Fruit fly (Drosophila melanogaster) whole organism, embryonic: ENCODE measurements around the gene TwdlO.

ENCODE experiments used
- Ada2b ChIP-seq: fragments of 200-800 bp; sonication (Bioruptor generic); IDR thresholded peaks from 2 replicates; pipeline ENCODE4 v1.3.6; 2022; ENCODE audit warnings: missing biosample characterization, missing genetic modification characterization
- Awh ChIP-seq: fragments of 200-800 bp; sonication (Bioruptor generic); IDR thresholded peaks from 2 replicates; pipeline ENCODE4, ENCODE4 v1.3.6; 2022; ENCODE audit warnings: missing biosample characterization, missing genetic modification characterization
- CG10565 ChIP-seq: fragments of 200-800 bp; sonication (Bioruptor generic); optimal IDR thresholded peaks from 3 replicates; lab custom pipeline; 2016; ENCODE audit warnings: missing biosample characterization, mild to moderate bottlenecking, missing genetic modification characterization
- CG1233 ChIP-seq: fragments of 200-800 bp; sonication (Bioruptor generic); optimal IDR thresholded peaks from 4 replicates; lab custom pipeline; 2018; ENCODE audit warnings: missing biosample characterization, mild to moderate bottlenecking, missing genetic modification characterization
- CG12769 ChIP-seq: fragments of 200-800 bp; sonication (Bioruptor generic); optimal IDR thresholded peaks from 2 replicates; lab custom pipeline; 2019; ENCODE audit warnings: missing biosample characterization, mild to moderate bottlenecking, missing genetic modification characterization, moderate library complexity
- CG14965 ChIP-seq: fragments of 200-800 bp; sonication (Bioruptor generic); optimal IDR thresholded peaks from 2 replicates; lab custom pipeline; 2016; ENCODE audit warnings: missing biosample characterization, missing genetic modification characterization, borderline replicate concordance
- CG15269 ChIP-seq: fragments of 200-800 bp; sonication (Bioruptor generic); optimal IDR thresholded peaks from 2 replicates; lab custom pipeline; 2018; ENCODE audit warnings: missing biosample characterization, mild to moderate bottlenecking, missing genetic modification characterization, moderate library complexity
- CG16813 ChIP-seq: fragments of 200-800 bp; sonication (Bioruptor generic); IDR thresholded peaks from 3 replicates; pipeline ENCODE4 v1.3.6; 2022; ENCODE audit warnings: missing biosample characterization, missing genetic modification characterization; ENCODE audit not compliant: partially characterized antibody
- CG17568 ChIP-seq: fragments of 200-800 bp; sonication (Bioruptor generic); optimal IDR thresholded peaks from 2 replicates; lab custom pipeline; 2018; ENCODE audit warnings: missing biosample characterization, mild to moderate bottlenecking, missing genetic modification characterization, moderate library complexity
- CG30403 ChIP-seq: fragments of 200-800 bp; sonication (Bioruptor generic); optimal IDR thresholded peaks from 3 replicates; lab custom pipeline; 2016; ENCODE audit warnings: missing biosample characterization, missing genetic modification characterization
- CG31365 ChIP-seq: fragments of 200-800 bp; sonication (Bioruptor generic); optimal IDR thresholded peaks from 2 replicates; lab custom pipeline; 2018; ENCODE audit warnings: missing biosample characterization, mild to moderate bottlenecking, missing genetic modification characterization
- CG3838 ChIP-seq: fragments of 200-800 bp; sonication (Bioruptor generic); optimal IDR thresholded peaks from 3 replicates; lab custom pipeline; 2016; ENCODE audit warnings: missing biosample characterization, missing genetic modification characterization
- CG4854 ChIP-seq: fragments of 200-800 bp; sonication (Bioruptor generic); optimal IDR thresholded peaks from 2 replicates; lab custom pipeline; 2016; ENCODE audit warnings: missing biosample characterization, missing genetic modification characterization, inconsistent platforms
- CG5953 ChIP-seq: fragments of 200-800 bp; sonication (Bioruptor generic); IDR thresholded peaks from 2 replicates; pipeline ENCODE4 v1.3.6; 2022; ENCODE audit warnings: missing biosample characterization, missing genetic modification characterization
- CG6654 ChIP-seq: fragments of 200-800 bp; sonication (Bioruptor generic); optimal IDR thresholded peaks from 2 replicates; lab custom pipeline; 2017; ENCODE audit warnings: missing biosample characterization, mild to moderate bottlenecking, missing genetic modification characterization
- CG7372 ChIP-seq: fragments of 200-800 bp; sonication (Bioruptor generic); IDR thresholded peaks from 2 replicates; pipeline ENCODE4 v1.3.6; 2022; ENCODE audit warnings: missing biosample characterization, missing genetic modification characterization
- CG8765 ChIP-seq: fragments of 200-800 bp; sonication (Bioruptor generic); IDR thresholded peaks from 2 replicates; pipeline ENCODE4 v1.3.6; 2022; ENCODE audit warnings: missing biosample characterization, missing genetic modification characterization
- Doc3 ChIP-seq: fragments of 200-800 bp; sonication (Bioruptor generic); IDR thresholded peaks from 3 replicates; pipeline ENCODE4 v1.3.6; 2022; ENCODE audit warnings: missing biosample characterization, missing genetic modification characterization; ENCODE audit not compliant: partially characterized antibody
- Drgx ChIP-seq: fragments of 200-800 bp; sonication (Bioruptor generic); IDR thresholded peaks from 2 replicates; pipeline ENCODE4 v1.3.6; 2022; ENCODE audit warnings: missing biosample characterization, missing genetic modification characterization
- Hr51 ChIP-seq, 2 experiments: fragments of 200-800 bp; sonication (Bioruptor generic); optimal IDR thresholded peaks; 2 replicates in 1 of 2; 3 replicates in 1 of 2; lab custom pipeline; 2016 to 2018; ENCODE audit warnings: missing biosample characterization in 2 of 2, missing genetic modification characterization in 2 of 2, mild to moderate bottlenecking in 1 of 2, moderate library complexity in 1 of 2
- Mes4 ChIP-seq: fragments of 200-800 bp; sonication (Bioruptor generic); optimal IDR thresholded peaks from 2 replicates; lab custom pipeline; 2016; ENCODE audit warnings: missing biosample characterization, missing genetic modification characterization
- Mrtf ChIP-seq: fragments of 200-800 bp; sonication (Bioruptor generic); IDR thresholded peaks from 3 replicates; pipeline ENCODE4 v1.3.6; 2022; ENCODE audit warnings: missing biosample characterization, missing genetic modification characterization
- Nf-YA ChIP-seq: fragments of 200-800 bp; sonication (Bioruptor generic); IDR thresholded peaks from 2 replicates; pipeline ENCODE4 v1.3.6; 2022; ENCODE audit warnings: missing biosample characterization, missing genetic modification characterization
- Ravus ChIP-seq: fragments of 200-800 bp; sonication (Bioruptor generic); IDR thresholded peaks from 2 replicates; pipeline ENCODE4 v1.3.6; 2022; ENCODE audit warnings: missing biosample characterization, missing genetic modification characterization
- ab ChIP-seq: fragments of 200-800 bp; sonication (Bioruptor generic); optimal IDR thresholded peaks from 2 replicates; lab custom pipeline; 2016; ENCODE audit warnings: missing biosample characterization, missing genetic modification characterization
- abd-A ChIP-seq: fragments of 200-800 bp; sonication (Bioruptor generic); optimal IDR thresholded peaks from 3 replicates; lab custom pipeline; 2019; ENCODE audit warnings: missing biosample characterization, mild to moderate bottlenecking, missing genetic modification characterization, moderate library complexity
- ara ChIP-seq: fragments of 200-800 bp; sonication (Bioruptor generic); IDR thresholded peaks from 2 replicates; pipeline ENCODE4 v1.3.6; 2022; ENCODE audit warnings: missing biosample characterization, missing genetic modification characterization
- az2 ChIP-seq: fragments of 200-800 bp; sonication (Bioruptor generic); optimal IDR thresholded peaks from 3 replicates; lab custom pipeline; 2016; ENCODE audit warnings: missing biosample characterization, missing genetic modification characterization
- ci ChIP-seq: fragments of 200-800 bp; sonication (Bioruptor generic); IDR thresholded peaks from 3 replicates; pipeline ENCODE4 v1.3.6; 2022; ENCODE audit warnings: missing biosample characterization, missing genetic modification characterization
- esg ChIP-seq: fragments of 200-800 bp; sonication (Bioruptor generic); conservative IDR thresholded peaks from 2 replicates; pipeline ENCODE4 v1.3.6; 2022; ENCODE audit warnings: missing biosample characterization, missing genetic modification characterization
- eve ChIP-seq, 2 experiments: fragments of >200 bp; optimal IDR thresholded peaks; 2 replicates each; lab custom pipeline; 2017; ENCODE audit warnings: missing biosample characterization in 2 of 2, missing genetic modification characterization in 2 of 2
- gem ChIP-seq: fragments of 200-800 bp; sonication (Bioruptor generic); optimal IDR thresholded peaks from 2 replicates; lab custom pipeline; 2019; ENCODE audit warnings: missing biosample characterization, mild to moderate bottlenecking, missing genetic modification characterization, moderate library complexity
- gt ChIP-seq: fragments of 200-800 bp; sonication (Bioruptor generic); IDR thresholded peaks from 2 replicates; pipeline ENCODE4 v1.3.6; 2022; ENCODE audit warnings: missing biosample characterization, missing genetic modification characterization
- lilli ChIP-seq: fragments of 200-800 bp; sonication (Bioruptor generic); optimal IDR thresholded peaks from 3 replicates; lab custom pipeline; 2016; ENCODE audit warnings: missing biosample characterization, missing genetic modification characterization
- mam ChIP-seq: fragments of 200-800 bp; sonication (Bioruptor generic); optimal IDR thresholded peaks from 3 replicates; lab custom pipeline; 2016; ENCODE audit warnings: missing biosample characterization, missing genetic modification characterization
- mirr ChIP-seq: fragments of 200-800 bp; sonication (Bioruptor generic); optimal IDR thresholded peaks from 3 replicates; lab custom pipeline; 2018; ENCODE audit warnings: missing biosample characterization, mild to moderate bottlenecking, missing genetic modification characterization
- mld ChIP-seq: fragments of 200-800 bp; sonication (Bioruptor generic); IDR thresholded peaks from 3 replicates; pipeline ENCODE4 v1.3.6; 2022; ENCODE audit warnings: missing biosample characterization, missing genetic modification characterization; ENCODE audit not compliant: partially characterized antibody
- peb ChIP-seq: fragments of 200-800 bp; sonication (Bioruptor generic); IDR thresholded peaks from 2 replicates; pipeline ENCODE4 v1.3.6; 2022; ENCODE audit warnings: missing biosample characterization, missing genetic modification characterization
- pho ChIP-seq: fragments of 200-800 bp; sonication (Bioruptor generic); optimal IDR thresholded peaks from 2 replicates; lab custom pipeline; 2016; ENCODE audit warnings: missing biosample characterization, missing genetic modification characterization
- trem ChIP-seq: fragments of 200-800 bp; optimal IDR thresholded peaks from 3 replicates; lab custom pipeline; 2019; ENCODE audit warnings: missing biosample characterization, mild to moderate bottlenecking, missing genetic modification characterization, moderate library complexity
- vvl ChIP-seq: fragments of 200-800 bp; sonication (Bioruptor generic); IDR thresholded peaks from 2 replicates; pipeline ENCODE4 v1.3.6; 2022; ENCODE audit warnings: missing biosample characterization, missing genetic modification characterization

Gene TwdlO

DNA sequence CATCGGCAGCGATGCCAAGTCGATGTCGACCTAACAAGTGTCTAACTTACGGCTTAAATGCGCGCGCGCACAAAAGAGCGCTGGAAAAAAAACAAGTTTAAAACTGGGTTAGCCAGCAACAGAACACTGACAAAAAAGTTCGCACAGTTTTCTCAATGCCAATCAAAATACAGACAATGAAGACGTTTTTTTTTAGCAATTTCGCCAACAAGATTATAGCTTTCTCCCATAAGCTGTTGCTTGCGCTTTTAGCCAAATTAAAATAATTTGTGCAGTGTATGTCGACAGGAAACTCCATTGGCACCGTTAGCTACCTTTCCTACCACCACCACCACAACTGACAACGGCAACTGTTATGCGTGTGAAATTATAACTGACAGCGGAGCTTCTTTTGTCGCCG, 28.1 kb upstream of the TwdlO start (continued):
- peak; percentile 62; the same call in 1 of the 3 replicates for TF ChIP-seq ci
- no peak for TF ChIP-seq CG7372 (GFP tag; lab: Robert Waterston, UW)
- peak; percentile 37; the same call in 1 of the 2 replicates for TF ChIP-seq CG5953 (GFP tag; lab: Robert Waterston, UW)
- peak in 1 of 2 experiments; percentile 52 for TF ChIP-seq eve (GFP tag; optimal IDR thresholded peaks at IDR 0.05; lab: Kevin White, UChicago)
- peak; percentile 72 for TF ChIP-seq Ada2b (GFP tag; lab: Robert Waterston, UW)
- TF ChIP-seq CG4854 (GFP tag; lab: Kevin White, UChicago), result no peak
- TF ChIP-seq CG10565, result no peak
- peak; percentile 64; the same call in 2 of the 3 replicates for TF ChIP-seq Mrtf (GFP tag; lab: Robert Waterston, UW)
- TF ChIP-seq, all 482 proteins: peak for 201

DNA sequence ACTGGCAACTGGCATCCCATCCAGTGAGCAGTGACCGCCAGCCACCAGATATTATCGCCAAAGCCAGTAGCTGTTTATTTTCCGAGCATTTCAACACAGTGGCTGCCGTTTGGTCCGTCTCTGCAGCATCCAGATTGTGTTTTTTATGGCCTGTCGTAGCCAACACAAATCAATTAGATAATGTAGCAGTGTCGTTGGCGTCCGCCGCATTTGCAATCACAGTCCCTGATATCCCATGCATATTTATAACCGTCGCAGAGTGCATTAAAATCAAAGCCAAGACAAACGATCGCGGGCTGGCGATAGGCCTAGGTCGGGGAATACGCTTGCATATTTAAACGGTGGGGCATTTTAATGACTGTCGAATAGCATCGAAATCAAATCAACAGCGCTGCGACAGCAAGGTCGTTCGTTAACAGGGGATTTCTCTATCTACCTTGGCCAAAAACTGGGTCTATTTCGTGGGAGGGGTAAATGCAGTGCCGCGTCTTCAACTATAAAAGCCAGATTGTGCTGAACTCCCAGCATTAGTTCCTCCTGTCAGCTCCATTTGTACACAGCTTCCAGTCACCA, 13.1 kb upstream of the TwdlO start, which contains the start of gene TwdlD:
TSS of gene TwdlD (plus strand) at position 523 of the 573 bp plus-strand sequence.
- TF ChIP-seq vvl (peak; percentile 86), CG1233 (GFP tag; lab: Kevin White, UChicago) (no peak), abd-A (tag; lab: Kevin White, UChicago) (peak; percentile 55), Drgx (no peak), CG30403 (GFP tag; lab: Kevin White, UChicago) (no peak), CG16813 (GFP tag; lab: Robert Waterston, UW) (no peak), esg (GFP tag; lab: Robert Waterston, UW) (no peak), Ravus (GFP tag; lab: Robert Waterston, UW) (no peak), gt (GFP tag; lab: Robert Waterston, UW) (no peak), CG3838 (GFP tag; lab: Kevin White, UChicago) (no peak), CG15269 (tag; lab: Kevin White, UChicago) (peak; percentile 13), ara (GFP tag; lab: Robert Waterston, UW) (no peak), lilli (GFP tag; lab: Kevin White, UChicago) (no peak), Awh (GFP tag; lab: Robert Waterston, UW) (peak; percentile 61), mirr (GFP tag; lab: Kevin White, UChicago) (no peak), CG12769 (tag; lab: Kevin White, UChicago) (peak; percentile 17)

DNA sequence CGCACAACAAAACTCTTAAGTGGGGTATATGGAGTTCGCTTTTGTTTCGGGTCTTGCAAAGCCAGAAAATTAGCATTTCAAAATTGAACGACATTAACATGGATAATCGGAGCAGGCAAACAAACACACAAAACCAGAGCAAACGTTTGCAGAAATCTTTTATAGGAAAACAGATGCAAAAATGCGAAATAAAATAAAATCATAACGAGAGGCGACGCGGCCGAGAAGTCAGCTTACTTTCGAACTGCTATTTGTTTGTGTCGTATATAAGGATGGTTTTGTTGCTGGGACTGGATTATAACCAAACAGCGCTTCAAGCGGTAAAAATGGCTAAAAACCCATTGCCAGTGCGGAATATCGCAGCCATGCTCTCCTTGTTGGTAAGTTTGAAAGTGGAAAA, 9.8 kb upstream of the TwdlO start, which contains the start of gene TwdlS:
TSS of gene TwdlS (plus strand) at position 301 of the 400 bp plus-strand sequence.
- no peak for TF ChIP-seq Nf-YA
- TF ChIP-seq mam (GFP tag; lab: Kevin White, UChicago), result no peak
- TF ChIP-seq pho (GFP tag; lab: Kevin White, UChicago), result no peak
- TF ChIP-seq Doc3 (GFP tag; lab: Robert Waterston, UW), result no peak
- no peak for TF ChIP-seq CG31365 (tag; lab: Kevin White, UChicago)
- no peak for TF ChIP-seq CG4854 (GFP tag; lab: Kevin White, UChicago)
- no peak for TF ChIP-seq Hr51 (GFP tag; optimal IDR thresholded peaks at IDR 0.05; lab: Kevin White, UChicago)
- no peak for TF ChIP-seq CG8765 (GFP tag; lab: Robert Waterston, UW)
- TF ChIP-seq CG17568 (GFP tag; lab: Kevin White, UChicago), result no peak
- TF ChIP-seq gem, result no peak
- TF ChIP-seq trem (tag; lab: Kevin White, UChicago), result no peak
- no peak for TF ChIP-seq CG6654 (GFP tag; lab: Kevin White, UChicago)
- TF ChIP-seq peb (GFP tag; lab: Robert Waterston, UW), result no peak
- TF ChIP-seq az2 (GFP tag; lab: Kevin White, UChicago), result no peak
- no peak for TF ChIP-seq mld (GFP tag; lab: Robert Waterston, UW)
- TF ChIP-seq ab (GFP tag; lab: Kevin White, UChicago), result no peak
- TF ChIP-seq Mes4 (GFP tag; lab: Kevin White, UChicago), result no peak
- no peak for TF ChIP-seq CG14965 (GFP tag; lab: Kevin White, UChicago)
- TF ChIP-seq, all 482 proteins: peak for 0
